Fruit fly (Drosophila melanogaster): ENCODE results near the gene Iyd.

- no peak for TF ChIP-seq psq (optimal IDR thresholded peaks at IDR 0.05)
- TF ChIP-seq usp (GFP tag; optimal IDR thresholded peaks at IDR 0.05) = no peak
Measured at dm6 chr3L:11125636-11126532, 29.8 kb upstream of the Iyd start.

All from whole organism.